Fruit fly (Drosophila melanogaster): ENCODE data around the gene Lint-O.

The Lint-O gene

dm6 chrX:2744042-2744441 lies 45.5 kb downstream of the Lint-O start, which contains the start of gene Syx4 (continued):
- TF ChIP-seq crol (GFP tag; IDR thresholded peaks at IDR 0.05) (no peak), onecut (GFP tag; IDR thresholded peaks at IDR 0.05) (peak; percentile 85), NFAT (GFP tag; IDR thresholded peaks at IDR 0.05) (peak; percentile 85), CG15514 (GFP tag; optimal IDR thresholded peaks at IDR 0.05) (peak; percentile 91), grau (tag; optimal IDR thresholded peaks at IDR 0.05) (peak; percentile 91), CG8765 (GFP tag; IDR thresholded peaks at IDR 0.05) (peak; percentile 34; the same call in 1 of the 2 replicates), CG4360 (GFP tag; IDR thresholded peaks at IDR 0.05) (peak; percentile 56; the same call in 1 of the 2 replicates), CG13296 (GFP tag; optimal IDR thresholded peaks at IDR 0.05) (peak; percentile 91), CG6854 (GFP tag; optimal IDR thresholded peaks at IDR 0.05) (peak; percentile 91), bab2 (GFP tag; optimal IDR thresholded peaks at IDR 0.05) (peak; percentile 89), pita (GFP tag; optimal IDR thresholded peaks at IDR 0.05) (no peak), CG10543 (GFP tag; optimal IDR thresholded peaks at IDR 0.05) (peak; percentile 39), danr (GFP tag; IDR thresholded peaks at IDR 0.05) (peak; percentile 68), yki (optimal IDR thresholded peaks at IDR 0.05) (no peak), CkIIα-i1 (GFP tag; IDR thresholded peaks at IDR 0.05) (peak; percentile 43; the same call in 1 of the 2 replicates), CG2712 (tag; optimal IDR thresholded peaks at IDR 0.05) (peak; percentile 87), tll (GFP tag; optimal IDR thresholded peaks at IDR 0.05) (no peak), CG12744 (GFP tag; optimal IDR thresholded peaks at IDR 0.05) (peak; percentile 87), CG16779 (GFP tag; IDR thresholded peaks at IDR 0.05) (peak; percentile 68), Mad (GFP tag; optimal IDR thresholded peaks at IDR 0.05) (peak; percentile 81), vfl (GFP tag; optimal IDR thresholded peaks at IDR 0.05) (peak; percentile 83), Gsc (GFP tag; IDR thresholded peaks at IDR 0.05) (peak; percentile 49; the same call in 1 of the 2 replicates), sqz (GFP tag; optimal IDR thresholded peaks at IDR 0.05) (peak; percentile 69), ato (GFP tag; IDR thresholded peaks at IDR 0.05; ENCODE audit: partially characterized antibody) (no peak), inv (GFP tag; IDR thresholded peaks at IDR 0.05; ENCODE audit: partially characterized antibody) (no peak), CG33213 (GFP tag; optimal IDR thresholded peaks at IDR 0.05) (peak; percentile 84), kay (GFP tag; optimal IDR thresholded peaks at IDR 0.05) (peak; percentile 73), ap (GFP tag; IDR thresholded peaks at IDR 0.05) (peak; percentile 87), trem (tag; optimal IDR thresholded peaks at IDR 0.05) (peak; percentile 73), Neu2 (GFP tag; optimal IDR thresholded peaks at IDR 0.05; ENCODE audit: borderline replicate concordance) (no peak), esg (GFP tag; conservative IDR thresholded peaks at IDR 0.05) (peak; percentile 79), Hey (tag; optimal IDR thresholded peaks at IDR 0.05) (peak; percentile 27), mirr (GFP tag; optimal IDR thresholded peaks at IDR 0.05) (peak; percentile 64), ken (GFP tag; IDR thresholded peaks at IDR 0.05) (peak; percentile 88), Hr78 (GFP tag; optimal IDR thresholded peaks at IDR 0.05) (peak in 1 of 2 experiments; percentile 53), sisA (GFP tag; IDR thresholded peaks at IDR 0.05) (peak; percentile 76), Hr3 (GFP tag; optimal IDR thresholded peaks at IDR 0.05) (peak; percentile 79), CG7556 (GFP tag; optimal IDR thresholded peaks at IDR 0.05) (peak; percentile 89), bigmax (GFP tag; optimal IDR thresholded peaks at IDR 0.05) (peak; percentile 21), CG3838 (GFP tag; optimal IDR thresholded peaks at IDR 0.05) (peak; percentile 77), H2.0 (GFP tag; IDR thresholded peaks at IDR 0.05) (peak; percentile 90), ATbp (GFP tag; optimal IDR thresholded peaks at IDR 0.05) (peak; percentile 88), Asciz (GFP tag; optimal IDR thresholded peaks at IDR 0.05) (peak; percentile 90), CG1233 (GFP tag; optimal IDR thresholded peaks at IDR 0.05) (peak; percentile 87), CG8388 (GFP tag; optimal IDR thresholded peaks at IDR 0.05) (peak; percentile 87), pzg (GFP tag; optimal IDR thresholded peaks at IDR 0.05) (peak; percentile 20), B-H1 (GFP tag; IDR thresholded peaks at IDR 0.05) (peak; percentile 82), ac (GFP tag; optimal IDR thresholded peaks at IDR 0.05) (no peak), CG4328 (GFP tag; optimal IDR thresholded peaks at IDR 0.05) (peak; percentile 17), CG6765 (GFP tag; optimal IDR thresholded peaks at IDR 0.05) (peak; percentile 83), CG2199 (GFP tag; IDR thresholded peaks at IDR 0.05) (peak; percentile 79; the same call in 2 of the 3 replicates)
